Worm (Caenorhabditis elegans): ENCODE results near the gene txt-17.
A peak's percentile ranks its signal among the peaks of the same experiment; 100 is the strongest.

The txt-17 gene

ce11 chrV:7093720-7094401 lies 40.9 kb upstream of the txt-17 start, which contains the start of gene nhr-135 (continued):
- TF ChIP-seq nhr-10 (tag; optimal IDR thresholded peaks at IDR 0.05) (no peak), aly-2 (tag; optimal IDR thresholded peaks at IDR 0.05) (no peak), Y55F3AM.14 (GFP tag; optimal IDR thresholded peaks at IDR 0.05) (peak; percentile 7), nhr-23 (tag; optimal IDR thresholded peaks at IDR 0.05) (no peak), ceh-16 (tag; optimal IDR thresholded peaks at IDR 0.05) (no peak), lin-39 (tag; optimal IDR thresholded peaks at IDR 0.05) (no peak), mdl-1 (tag; optimal IDR thresholded peaks at IDR 0.05) (peak; percentile 52 to 76), crh-2 (tag; optimal IDR thresholded peaks at IDR 0.05) (peak; percentile 80), nhr-6 (tag; optimal IDR thresholded peaks at IDR 0.05) (no peak), elt-1 (tag; optimal IDR thresholded peaks at IDR 0.05) (no peak), fos-1 (tag; optimal IDR thresholded peaks at IDR 0.05) (peak; percentile 82), ztf-11 (tag; optimal IDR thresholded peaks at IDR 0.05) (no peak), skn-1 (tag; optimal IDR thresholded peaks at IDR 0.05) (no peak), ama-1 (optimal IDR thresholded peaks at IDR 0.05) (peak; percentile 5), ZK546.5 (tag; optimal IDR thresholded peaks at IDR 0.05) (no peak), dmd-4 (tag; optimal IDR thresholded peaks at IDR 0.05) (no peak), lsy-2 (tag; optimal IDR thresholded peaks at IDR 0.05) (peak in 1 of 2 experiments; percentile 31), sma-3 (GFP tag; optimal IDR thresholded peaks at IDR 0.05) (peak; percentile 70), alr-1 (tag; optimal IDR thresholded peaks at IDR 0.05) (no peak), zag-1 (tag; optimal IDR thresholded peaks at IDR 0.05) (no peak), lin-11 (tag; optimal IDR thresholded peaks at IDR 0.05) (no peak), peb-1 (tag; optimal IDR thresholded peaks at IDR 0.05) (no peak), ceh-82 (tag; optimal IDR thresholded peaks at IDR 0.05) (no peak), unc-62 (GFP tag; optimal IDR thresholded peaks at IDR 0.05) (no peak)

- TF ChIP-seq nhr-6 (tag; optimal IDR thresholded peaks at IDR 0.05) (no peak), aly-2 (tag; optimal IDR thresholded peaks at IDR 0.05) (no peak), mbf-1 (tag; optimal IDR thresholded peaks at IDR 0.05) (no peak), R02D3.7 (tag; optimal IDR thresholded peaks at IDR 0.05) (no peak), zag-1 (tag; optimal IDR thresholded peaks at IDR 0.05) (no peak), nhr-12 (tag; optimal IDR thresholded peaks at IDR 0.05) (no peak), sma-9 (GFP tag; optimal IDR thresholded peaks at IDR 0.05) (no peak), sma-9 (tag; optimal IDR thresholded peaks at IDR 0.05) (no peak), mdl-1 (tag; optimal IDR thresholded peaks at IDR 0.05) (no peak), blmp-1 (tag; optimal IDR thresholded peaks at IDR 0.05; ENCODE audit: insufficient read depth) (no peak), ztf-1 (GFP tag; conservative IDR thresholded peaks at IDR 0.05) (no peak), sma-3 (GFP tag; optimal IDR thresholded peaks at IDR 0.05) (no peak), snpc-4 (tag; optimal IDR thresholded peaks at IDR 0.05) (no peak), unc-55 (GFP tag; optimal IDR thresholded peaks at IDR 0.05) (no peak), nhr-23 (tag; optimal IDR thresholded peaks at IDR 0.05) (no peak), egl-27 (tag; optimal IDR thresholded peaks at IDR 0.05) (no peak), unc-39 (tag; optimal IDR thresholded peaks at IDR 0.05) (no peak), C34F6.9 (tag; optimal IDR thresholded peaks at IDR 0.05) (no peak), ztf-4 (tag; optimal IDR thresholded peaks at IDR 0.05) (no peak)
Measured at ce11 chrV:7091287-7091686, 38.3 kb upstream of the txt-17 start, which contains the start of gene nhr-286. nhr-286 (minus strand) TSS chrV:7091610.

- TF ChIP-seq sem-4 (tag; optimal IDR thresholded peaks at IDR 0.05) (no peak), snpc-4 (tag; optimal IDR thresholded peaks at IDR 0.05) (no peak), skn-1 (tag; optimal IDR thresholded peaks at IDR 0.05) (no peak), ama-1 (optimal IDR thresholded peaks at IDR 0.05) (no peak), nhr-237 (tag; optimal IDR thresholded peaks at IDR 0.05) (no peak), aly-2 (tag; optimal IDR thresholded peaks at IDR 0.05) (no peak), nhr-23 (tag; optimal IDR thresholded peaks at IDR 0.05) (no peak), lin-11 (tag; optimal IDR thresholded peaks at IDR 0.05) (no peak), lin-39 (tag; optimal IDR thresholded peaks at IDR 0.05) (no peak), mab-5 (tag; optimal IDR thresholded peaks at IDR 0.05) (no peak), gmeb-1 (tag; optimal IDR thresholded peaks at IDR 0.05) (peak; percentile 61), unc-55 (GFP tag; optimal IDR thresholded peaks at IDR 0.05) (no peak), lin-13 (GFP tag; optimal IDR thresholded peaks at IDR 0.05) (no peak), F13H6.1 (tag; optimal IDR thresholded peaks at IDR 0.05) (peak; percentile 8), elt-3 (tag; optimal IDR thresholded peaks at IDR 0.05) (no peak), R02D3.7 (tag; optimal IDR thresholded peaks at IDR 0.05) (no peak), nhr-25 (tag; optimal IDR thresholded peaks at IDR 0.05) (peak; percentile 91), nhr-11 (tag; optimal IDR thresholded peaks at IDR 0.05) (no peak), nhr-21 (tag; optimal IDR thresholded peaks at IDR 0.05) (peak; percentile 58), ztf-4 (tag; optimal IDR thresholded peaks at IDR 0.05) (peak; percentile 22), ztf-11 (tag; optimal IDR thresholded peaks at IDR 0.05) (no peak), elt-1 (tag; optimal IDR thresholded peaks at IDR 0.05) (no peak), sma-9 (GFP tag; optimal IDR thresholded peaks at IDR 0.05) (peak; percentile 86), sma-9 (tag; optimal IDR thresholded peaks at IDR 0.05) (no peak), unc-62 (GFP tag; optimal IDR thresholded peaks at IDR 0.05) (no peak), fos-1 (tag; optimal IDR thresholded peaks at IDR 0.05) (peak; percentile 23), nhr-77 (tag; optimal IDR thresholded peaks at IDR 0.05) (no peak), zag-1 (tag; optimal IDR thresholded peaks at IDR 0.05) (no peak), ceh-16 (tag; optimal IDR thresholded peaks at IDR 0.05) (no peak), unc-39 (tag; optimal IDR thresholded peaks at IDR 0.05) (no peak), nhr-129 (tag; optimal IDR thresholded peaks at IDR 0.05) (peak; percentile 42)
Measured at ce11 chrV:7089217-7089616, 36.2 kb upstream of the txt-17 start.
